Worm (Caenorhabditis elegans) whole organism, L3 larva: ENCODE data around the gene T23F11.4.

ENCODE experiments used
- R02D3.7 ChIP-seq: fragments of 150-350 bp; optimal IDR thresholded peaks from 2 replicates; lab custom pipeline; 2014; ENCODE audit warnings: missing biosample characterization, missing genetic modification characterization
- ceh-28 ChIP-seq: fragments of 150-350 bp; optimal IDR thresholded peaks from 2 replicates; lab custom pipeline; 2014; ENCODE audit warnings: missing biosample characterization, missing genetic modification reagents, missing genetic modification characterization
- lin-15B ChIP-seq: fragments of 150-350 bp; optimal IDR thresholded peaks from 2 replicates; lab custom pipeline; 2014; ENCODE audit warnings: missing biosample characterization, missing genetic modification characterization
- lin-39 ChIP-seq: fragments of 150-350 bp; optimal IDR thresholded peaks from 2 replicates; lab custom pipeline; 2018; ENCODE audit warnings: missing biosample characterization, missing genetic modification reagents, missing genetic modification characterization
- nhr-11 ChIP-seq: fragments of 150-350 bp; optimal IDR thresholded peaks from 2 replicates; lab custom pipeline; 2014; ENCODE audit warnings: missing biosample characterization, missing genetic modification characterization
- nhr-25 ChIP-seq: sonication (generic microtip); optimal IDR thresholded peaks from 2 replicates; lab custom pipeline; 2017; ENCODE audit warnings: missing biosample characterization, missing genetic modification characterization
- nhr-28 ChIP-seq: fragments of 150-350 bp; optimal IDR thresholded peaks from 2 replicates; lab custom pipeline; 2014; ENCODE audit warnings: missing biosample characterization, missing genetic modification characterization
- pha-4 ChIP-seq: fragments of 150-350 bp; optimal IDR thresholded peaks from 2 replicates; lab custom pipeline; 2014; ENCODE audit warnings: missing biosample characterization, missing genetic modification reagents, missing genetic modification characterization
- tbx-2 ChIP-seq: sonication (generic microtip); optimal IDR thresholded peaks from 2 replicates; lab custom pipeline; 2016; ENCODE audit warnings: mild to moderate bottlenecking, missing genetic modification characterization, missing compliant biosample characterization
- ztf-11 ChIP-seq: fragments of 150-350 bp; optimal IDR thresholded peaks from 2 replicates; lab custom pipeline; 2014; ENCODE audit warnings: missing biosample characterization, missing genetic modification characterization

- peak; percentile 8 for TF ChIP-seq tbx-2
- no peak for TF ChIP-seq pha-4 (tag; lab: Kevin White, UChicago)
- TF ChIP-seq lin-39 (tag; lab: Kevin White, UChicago) = peak; percentile 85
- TF ChIP-seq ztf-11 = no peak
- TF ChIP-seq R02D3.7 (tag; lab: Kevin White, UChicago) = no peak
- TF ChIP-seq nhr-28 (tag; lab: Kevin White, UChicago) = no peak
- TF ChIP-seq nhr-25 = no peak
- TF ChIP-seq lin-15B (tag; lab: Kevin White, UChicago) = peak; percentile 31
- no peak for TF ChIP-seq nhr-11 (tag; lab: Kevin White, UChicago)
- peak; percentile 42 for TF ChIP-seq ceh-28 (tag; lab: Kevin White, UChicago)
Measured at ce11 chrIII:4656415-4656814, 8.8 kb downstream of the T23F11.4 start.
